Fruit fly (Drosophila melanogaster): ENCODE measurements around the gene Ssl1.

dm6 chr3L:22871845-22872361 is 7.0 kb upstream of the Ssl1 start, which contains the start of the genes CG11109 and Arf1:
- no peak for TF ChIP-seq GATAd (GFP tag; optimal IDR thresholded peaks at IDR 0.05)
- TF ChIP-seq ey (GFP tag; optimal IDR thresholded peaks at IDR 0.05) = no peak
- no peak for TF ChIP-seq woc (GFP tag; optimal IDR thresholded peaks at IDR 0.05)
- no peak for TF ChIP-seq Dfd (GFP tag; optimal IDR thresholded peaks at IDR 0.05)
- TF ChIP-seq Hnf4 (GFP tag; optimal IDR thresholded peaks at IDR 0.05) = no peak
- no peak for TF ChIP-seq jim (GFP tag; optimal IDR thresholded peaks at IDR 0.05)
- no peak for TF ChIP-seq CrebA (GFP tag; optimal IDR thresholded peaks at IDR 0.05; ENCODE audit: borderline replicate concordance)
- no peak for TF ChIP-seq lola (GFP tag; optimal IDR thresholded peaks at IDR 0.05)
